Fruit fly (Drosophila melanogaster) whole organism, embryonic: ENCODE results near the gene RtcB.

Experiments
- Adf1 ChIP-seq: fragments of 200-800 bp; sonication (Bioruptor generic); IDR thresholded peaks from 2 replicates; pipeline ENCODE4 v1.3.6; 2022; ENCODE audit warnings: missing biosample characterization, missing genetic modification characterization
- Atf6 ChIP-seq: fragments of 200-800 bp; sonication (Bioruptor generic); IDR thresholded peaks from 2 replicates; pipeline ENCODE4 v1.3.6; 2022; ENCODE audit warnings: missing biosample characterization, missing genetic modification characterization
- BEAF-32 ChIP-seq: fragments of 200-800 bp; sonication (Bioruptor generic); optimal IDR thresholded peaks from 3 replicates; lab custom pipeline; 2017; ENCODE audit warnings: missing biosample characterization, missing genetic modification characterization, mild to moderate bottlenecking, moderate library complexity, missing genetic modification reagents
- CG11085 ChIP-seq: fragments of 200-800 bp; sonication (Bioruptor generic); IDR thresholded peaks from 2 replicates; pipeline ENCODE4 v1.3.6; 2022; ENCODE audit warnings: missing biosample characterization, missing genetic modification characterization
- CG11695 ChIP-seq: fragments of 200-800 bp; sonication (Bioruptor generic); IDR thresholded peaks from 3 replicates; pipeline ENCODE4 v1.3.6; 2022; ENCODE audit warnings: missing biosample characterization, missing genetic modification characterization
- CG12071 ChIP-seq: fragments of 200-800 bp; sonication (Bioruptor generic); optimal IDR thresholded peaks from 3 replicates; lab custom pipeline; 2018; ENCODE audit warnings: missing biosample characterization, mild to moderate bottlenecking, missing genetic modification characterization
- CG12659 ChIP-seq: fragments of 200-800 bp; sonication (Bioruptor generic); optimal IDR thresholded peaks from 3 replicates; lab custom pipeline; 2017; ENCODE audit warnings: mild to moderate bottlenecking, missing biosample characterization, missing genetic modification reagents, missing genetic modification characterization
- CG12769 ChIP-seq: fragments of 200-800 bp; sonication (Bioruptor generic); optimal IDR thresholded peaks from 2 replicates; lab custom pipeline; 2019; ENCODE audit warnings: missing biosample characterization, mild to moderate bottlenecking, missing genetic modification characterization, moderate library complexity
- CG14014 ChIP-seq: fragments of 200-800 bp; sonication (Bioruptor generic); IDR thresholded peaks from 2 replicates; pipeline ENCODE4 v1.3.6; 2022; ENCODE audit warnings: missing biosample characterization, missing genetic modification characterization
- CG1602 ChIP-seq: fragments of 200-800 bp; sonication (Bioruptor generic); optimal IDR thresholded peaks from 3 replicates; lab custom pipeline; 2016; ENCODE audit warnings: missing biosample characterization, missing genetic modification characterization
- CG17186 ChIP-seq: fragments of 200-800 bp; sonication (Bioruptor generic); optimal IDR thresholded peaks from 3 replicates; lab custom pipeline; 2017; ENCODE audit warnings: missing biosample characterization, missing genetic modification reagents, missing genetic modification characterization
- CG18599 ChIP-seq: fragments of 200-800 bp; sonication (Bioruptor generic); optimal IDR thresholded peaks from 3 replicates; lab custom pipeline; 2017; ENCODE audit warnings: missing biosample characterization, missing genetic modification characterization, mild to moderate bottlenecking, moderate library complexity, missing genetic modification reagents
- CG31365 ChIP-seq: fragments of 200-800 bp; sonication (Bioruptor generic); optimal IDR thresholded peaks from 2 replicates; lab custom pipeline; 2018; ENCODE audit warnings: missing biosample characterization, mild to moderate bottlenecking, missing genetic modification characterization
- CG34224 ChIP-seq: fragments of 200-800 bp; sonication (Bioruptor generic); IDR thresholded peaks from 3 replicates; pipeline ENCODE4 v1.3.6; 2022; ENCODE audit warnings: missing biosample characterization, missing genetic modification characterization; ENCODE audit not compliant: partially characterized antibody
- CG3847 ChIP-seq: fragments of 200-800 bp; sonication (Bioruptor generic); IDR thresholded peaks from 2 replicates; pipeline ENCODE4 v1.3.6; 2022; ENCODE audit warnings: missing biosample characterization, missing genetic modification characterization
- CG4282 ChIP-seq: fragments of 200-800 bp; sonication (Bioruptor generic); optimal IDR thresholded peaks from 2 replicates; lab custom pipeline; 2016; ENCODE audit warnings: missing biosample characterization, missing genetic modification characterization
- CG4617 ChIP-seq: fragments of 200-800 bp; sonication (Bioruptor generic); optimal IDR thresholded peaks from 3 replicates; lab custom pipeline; 2016; ENCODE audit warnings: missing biosample characterization, missing genetic modification characterization, borderline replicate concordance
- CG5245 ChIP-seq: fragments of 200-800 bp; sonication (Bioruptor generic); optimal IDR thresholded peaks from 3 replicates; lab custom pipeline; 2016; ENCODE audit warnings: missing biosample characterization, missing genetic modification characterization
- CG6765 ChIP-seq: fragments of 200-800 bp; sonication (Bioruptor generic); optimal IDR thresholded peaks from 3 replicates; lab custom pipeline; 2017; ENCODE audit warnings: missing biosample characterization, mild to moderate bottlenecking, missing genetic modification characterization
- CG6813 ChIP-seq: fragments of 200-800 bp; sonication (Bioruptor generic); optimal IDR thresholded peaks from 2 replicates; lab custom pipeline; 2017; ENCODE audit warnings: missing biosample characterization, missing genetic modification characterization, mild to moderate bottlenecking, moderate library complexity, missing genetic modification reagents
- CG6854 ChIP-seq: fragments of 200-800 bp; sonication (Bioruptor generic); optimal IDR thresholded peaks from 3 replicates; lab custom pipeline; 2017; ENCODE audit warnings: missing biosample characterization, mild to moderate bottlenecking, missing genetic modification characterization
- CG7839 ChIP-seq: fragments of 200-800 bp; sonication (Bioruptor generic); optimal IDR thresholded peaks from 3 replicates; lab custom pipeline; 2018; ENCODE audit warnings: missing biosample characterization, mild to moderate bottlenecking, missing genetic modification characterization, moderate library complexity
- CG8359 ChIP-seq: fragments of 200-800 bp; sonication (Bioruptor generic); optimal IDR thresholded peaks from 2 replicates; lab custom pipeline; 2017; ENCODE audit warnings: missing biosample characterization, mild to moderate bottlenecking, missing genetic modification characterization, borderline replicate concordance
- CG8388 ChIP-seq: fragments of 200-800 bp; sonication (Bioruptor generic); optimal IDR thresholded peaks from 2 replicates; lab custom pipeline; 2019; ENCODE audit warnings: missing biosample characterization, mild to moderate bottlenecking, missing genetic modification characterization, moderate library complexity
- CG9932 ChIP-seq: fragments of 200-800 bp; sonication (Bioruptor generic); IDR thresholded peaks from 2 replicates; pipeline ENCODE4 v1.3.6; 2022; ENCODE audit warnings: missing biosample characterization, missing genetic modification characterization
- CTCF ChIP-seq: fragments of 200-800 bp; sonication (Bioruptor generic); optimal IDR thresholded peaks from 2 replicates; lab custom pipeline; 2017; ENCODE audit warnings: missing biosample characterization, mild to moderate bottlenecking, missing genetic modification characterization, moderate library complexity
- D ChIP-seq, 2 experiments: fragments of 200-800 bp in 1 of 2; fragments of >200 bp in 1 of 2; sonication (Bioruptor generic) in 1 of 2; optimal IDR thresholded peaks; 2 replicates in 1 of 2; 3 replicates in 1 of 2; lab custom pipeline; 2017; ENCODE audit warnings: mild to moderate bottlenecking in 1 of 2, missing biosample characterization in 1 of 2, missing genetic modification characterization in 1 of 2, missing genetic modification reagents in 1 of 2
- D19B ChIP-seq: fragments of 200-800 bp; sonication (Bioruptor generic); optimal IDR thresholded peaks from 2 replicates; lab custom pipeline; 2017; ENCODE audit warnings: missing biosample characterization, mild to moderate bottlenecking, missing genetic modification characterization
- Dll ChIP-seq: fragments of 200-800 bp; sonication (Bioruptor generic); IDR thresholded peaks from 4 replicates; pipeline ENCODE4 v1.3.6; 2022; ENCODE audit warnings: missing biosample characterization, missing genetic modification characterization; ENCODE audit not compliant: partially characterized antibody
- Hmr ChIP-seq: fragments of 200-800 bp; sonication (Bioruptor generic); optimal IDR thresholded peaks from 3 replicates; lab custom pipeline; 2017; ENCODE audit warnings: mild to moderate bottlenecking, missing biosample characterization, missing genetic modification reagents, missing genetic modification characterization
- Hmx ChIP-seq: fragments of 200-800 bp; sonication (Bioruptor generic); optimal IDR thresholded peaks from 2 replicates; lab custom pipeline; 2016; ENCODE audit warnings: missing biosample characterization, missing genetic modification characterization
- Hr39 ChIP-seq: fragments of >200 bp; optimal IDR thresholded peaks from 2 replicates; lab custom pipeline; 2017
- NK7.1 ChIP-seq: fragments of 200-800 bp; sonication (Bioruptor generic); optimal IDR thresholded peaks from 3 replicates; lab custom pipeline; 2016; ENCODE audit warnings: missing biosample characterization, missing genetic modification characterization
- Nf-YB ChIP-seq: fragments of 200-800 bp; sonication (Bioruptor generic); optimal IDR thresholded peaks from 3 replicates; lab custom pipeline; 2019; ENCODE audit warnings: missing biosample characterization, mild to moderate bottlenecking, missing genetic modification characterization, moderate library complexity
- Ravus ChIP-seq: fragments of 200-800 bp; sonication (Bioruptor generic); IDR thresholded peaks from 2 replicates; pipeline ENCODE4 v1.3.6; 2022; ENCODE audit warnings: missing biosample characterization, missing genetic modification characterization
- ab ChIP-seq: fragments of 200-800 bp; sonication (Bioruptor generic); optimal IDR thresholded peaks from 2 replicates; lab custom pipeline; 2016; ENCODE audit warnings: missing biosample characterization, missing genetic modification characterization
- fd3F ChIP-seq: fragments of 200-800 bp; sonication (Bioruptor generic); optimal IDR thresholded peaks from 2 replicates; lab custom pipeline; 2018; ENCODE audit warnings: missing biosample characterization, mild to moderate bottlenecking, missing genetic modification characterization, moderate library complexity
- gem ChIP-seq: fragments of 200-800 bp; sonication (Bioruptor generic); optimal IDR thresholded peaks from 2 replicates; lab custom pipeline; 2019; ENCODE audit warnings: missing biosample characterization, mild to moderate bottlenecking, missing genetic modification characterization, moderate library complexity
- grau ChIP-seq: fragments of 200-800 bp; optimal IDR thresholded peaks from 3 replicates; lab custom pipeline; 2019; ENCODE audit warnings: missing biosample characterization, mild to moderate bottlenecking, missing genetic modification characterization, moderate library complexity
- gt ChIP-seq: fragments of 200-800 bp; sonication (Bioruptor generic); IDR thresholded peaks from 2 replicates; pipeline ENCODE4 v1.3.6; 2022; ENCODE audit warnings: missing biosample characterization, missing genetic modification characterization
- insv ChIP-seq, 2 experiments: fragments of 200-800 bp; sonication (Bioruptor generic); optimal IDR thresholded peaks; 3 replicates each; lab custom pipeline; 2016 to 2018; ENCODE audit warnings: missing biosample characterization in 2 of 2, missing genetic modification characterization in 2 of 2
- ken ChIP-seq: fragments of 200-800 bp; sonication (Bioruptor generic); IDR thresholded peaks from 3 replicates; pipeline ENCODE4 v1.3.6; 2022; ENCODE audit warnings: missing biosample characterization, missing genetic modification characterization
- lov ChIP-seq, 2 experiments: fragments of 200-800 bp in 1 of 2; fragments of >200 bp in 1 of 2; sonication (Bioruptor generic) in 1 of 2; IDR thresholded peaks in 1 of 2; optimal IDR thresholded peaks in 1 of 2; 2 replicates in 1 of 2; 3 replicates in 1 of 2; pipeline versions ENCODE4 v1.3.6 to Lab custom; 2017 to 2022; ENCODE audit warnings: missing biosample characterization in 1 of 2, missing genetic modification characterization in 1 of 2
- luna ChIP-seq: fragments of 200-800 bp; sonication (Bioruptor generic); optimal IDR thresholded peaks from 2 replicates; lab custom pipeline; 2016; ENCODE audit warnings: missing biosample characterization, missing genetic modification characterization
- nerfin-2 ChIP-seq: fragments of 200-800 bp; sonication (Bioruptor generic); IDR thresholded peaks from 2 replicates; pipeline ENCODE4 v1.3.6; 2022; ENCODE audit warnings: missing biosample characterization, missing genetic modification characterization; ENCODE audit not compliant: partially characterized antibody
- peb ChIP-seq: fragments of 200-800 bp; sonication (Bioruptor generic); IDR thresholded peaks from 2 replicates; pipeline ENCODE4 v1.3.6; 2022; ENCODE audit warnings: missing biosample characterization, missing genetic modification characterization
- pzg ChIP-seq: fragments of 200-800 bp; sonication (Bioruptor generic); optimal IDR thresholded peaks from 3 replicates; lab custom pipeline; 2018; ENCODE audit warnings: missing biosample characterization, mild to moderate bottlenecking, missing genetic modification characterization, moderate library complexity
- row ChIP-seq: fragments of 200-800 bp; sonication (Bioruptor generic); IDR thresholded peaks from 3 replicates; pipeline ENCODE4 v1.3.6; 2022; ENCODE audit warnings: missing biosample characterization, missing genetic modification characterization
- unpg ChIP-seq: fragments of 200-800 bp; sonication (Bioruptor generic); optimal IDR thresholded peaks from 3 replicates; lab custom pipeline; 2018; ENCODE audit warnings: missing biosample characterization, mild to moderate bottlenecking, missing genetic modification characterization, moderate library complexity
- zen ChIP-seq: fragments of 200-800 bp; sonication (Bioruptor generic); optimal IDR thresholded peaks from 3 replicates; lab custom pipeline; 2018; ENCODE audit warnings: missing biosample characterization, mild to moderate bottlenecking, missing genetic modification characterization, moderate library complexity

RtcB gene

DNA sequence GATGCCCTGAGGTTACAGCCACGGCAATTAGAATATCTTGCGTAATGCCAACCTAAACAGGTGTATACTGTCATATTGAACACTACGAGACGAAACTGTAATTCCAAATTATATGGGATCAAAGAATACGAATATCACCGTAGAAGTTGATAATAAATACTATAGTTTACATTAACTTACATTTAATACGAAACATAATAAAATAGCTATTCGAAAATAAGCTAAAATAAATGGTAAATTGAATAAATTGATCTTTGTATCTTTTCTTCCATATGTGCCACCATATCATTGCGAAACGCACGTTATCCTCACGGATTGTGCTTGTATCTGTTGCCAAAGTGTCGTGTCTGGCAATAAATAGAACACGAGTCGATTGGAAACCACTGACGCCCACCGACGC, 14.6 kb upstream of the RtcB start (continued):
- TF ChIP-seq CG4617 (no peak), CG12071 (GFP tag; lab: Kevin White, UChicago) (no peak), peb (GFP tag; lab: Robert Waterston, UW) (no peak), CG3847 (GFP tag; lab: Robert Waterston, UW) (0 out of 2 replicates have a peak, but pooled peaks have one; percentile 38), CG18599 (no peak), CG34224 (GFP tag; lab: Robert Waterston, UW) (no peak), zen (tag; lab: Kevin White, UChicago) (no peak), CG17186 (no peak), row (GFP tag; lab: Robert Waterston, UW) (peak; percentile 28; the same call in 1 of the 3 replicates), Ravus (no peak), CG7839 (tag; lab: Kevin White, UChicago) (peak; percentile 37), CG8359 (no peak), gem (tag; lab: Kevin White, UChicago) (peak; percentile 24), nerfin-2 (GFP tag; lab: Robert Waterston, UW) (no peak), Atf6 (GFP tag; lab: Robert Waterston, UW) (peak; percentile 59), D19B (GFP tag; lab: Kevin White, UChicago) (no peak), Hr39 (lab: Kevin White, UChicago) (no peak), CG6854 (no peak), fd3F (GFP tag; lab: Kevin White, UChicago) (peak; percentile 46), CG12769 (peak; percentile 50), CG31365 (tag; lab: Kevin White, UChicago) (no peak), CG6813 (GFP tag; lab: Kevin White, UChicago) (no peak), CG4282 (no peak), BEAF-32 (no peak), Hmr (GFP tag; lab: Kevin White, UChicago) (no peak), CG5245 (GFP tag; lab: Kevin White, UChicago) (no peak), NK7.1 (GFP tag; lab: Kevin White, UChicago) (no peak), grau (tag; lab: Kevin White, UChicago) (peak; percentile 57), CG8388 (GFP tag; lab: Kevin White, UChicago) (no peak), Dll (GFP tag; lab: Robert Waterston, UW) (no peak), ken (GFP tag; lab: Robert Waterston, UW) (no peak), CG12659 (GFP tag; lab: Kevin White, UChicago) (peak; percentile 35), D (optimal IDR thresholded peaks at IDR 0.05; lab: Kevin White, UChicago) (no peak), D (GFP tag; optimal IDR thresholded peaks at IDR 0.05; lab: Kevin White, UChicago) (no peak), CG1602 (GFP tag; lab: Kevin White, UChicago) (no peak), unpg (no peak), Adf1 (GFP tag; lab: Robert Waterston, UW) (0 out of 2 replicates have a peak, but pooled peaks have one; percentile 23), ab (GFP tag; lab: Kevin White, UChicago) (no peak), CG6765 (GFP tag; lab: Kevin White, UChicago) (no peak), lov (optimal IDR thresholded peaks at IDR 0.05; lab: Kevin White, UChicago) (no peak), lov (GFP tag; IDR thresholded peaks at IDR 0.05; lab: Robert Waterston, UW) (no peak), insv (GFP tag; optimal IDR thresholded peaks at IDR 0.05; lab: Kevin White, UChicago) (no peak), luna (GFP tag; lab: Kevin White, UChicago) (no peak), CG11695 (GFP tag; lab: Robert Waterston, UW) (peak; percentile 77), pzg (GFP tag; lab: Kevin White, UChicago) (no peak), CG14014 (GFP tag; lab: Robert Waterston, UW) (peak; percentile 45; the same call in 1 of the 2 replicates), CG9932 (GFP tag; lab: Robert Waterston, UW) (peak; percentile 45), CG11085 (GFP tag; lab: Robert Waterston, UW) (no peak), gt (GFP tag; lab: Robert Waterston, UW) (no peak), Hmx (GFP tag; lab: Kevin White, UChicago) (no peak), Nf-YB (no peak), CTCF (no peak)
